Fruit fly (Drosophila melanogaster) S2 (cell line): ENCODE results near the gene tth.

Experiments used
- CG8478 ChIP-seq: fragments of >200 bp; optimal IDR thresholded peaks from 2 replicates; lab custom pipeline; 2018
- CTCF ChIP-seq, 2 experiments: fragments of >200 bp; optimal IDR thresholded peaks; 2 replicates each; lab custom pipeline; 2018

dm6 chrX:13651170-13651569 lies 34.8 kb upstream of the tth start:
- TF ChIP-seq CTCF (optimal IDR thresholded peaks at IDR 0.05; lab: Kevin White, UChicago): no peak
- no peak for TF ChIP-seq CG8478
